Fruit fly (Drosophila melanogaster) whole organism: ENCODE data around the gene Miga.

Experiments used
- Dll ChIP-seq: fragments of >200 bp; optimal IDR thresholded peaks from 2 replicates; lab custom pipeline; 2017
- EcR ChIP-seq, 2 experiments: fragments of >200 bp; optimal IDR thresholded peaks; 2 replicates each; lab custom pipeline; 2017; ENCODE audit warnings: missing biosample characterization in 2 of 2, missing genetic modification characterization in 2 of 2, missing genetic modification reagents in 2 of 2
- psq ChIP-seq: fragments of >200 bp; optimal IDR thresholded peaks from 2 replicates; lab custom pipeline; 2017
- usp ChIP-seq: fragments of >200 bp; optimal IDR thresholded peaks from 2 replicates; lab custom pipeline; 2017; ENCODE audit warnings: missing biosample characterization, missing genetic modification characterization, mixed read lengths

dm6 chrX:8410349-8411240, 27.0 kb downstream of the Miga start:
- TF ChIP-seq EcR (GFP tag; optimal IDR thresholded peaks at IDR 0.05; lab: Kevin White, UChicago), result no peak
- no peak for TF ChIP-seq Dll (lab: Kevin White, UChicago)
- TF ChIP-seq usp (GFP tag; lab: Kevin White, UChicago), result no peak
- no peak for TF ChIP-seq psq (lab: Kevin White, UChicago)
